Fruit fly (Drosophila melanogaster): ENCODE results near the gene CG17147.
A peak's percentile ranks its signal among the peaks of the same experiment; 100 is the strongest.

CG17147 gene

dm6 chr3L:20195875-20196274 lies 27.9 kb upstream of the CG17147 start (continued):
- TF ChIP-seq CG11093 (GFP tag; IDR thresholded peaks at IDR 0.05) (peak; percentile 58; the same call in 1 of the 3 replicates), CG10565 (GFP tag; optimal IDR thresholded peaks at IDR 0.05) (no peak), dysf (GFP tag; IDR thresholded peaks at IDR 0.05) (peak; percentile 75), h (optimal IDR thresholded peaks at IDR 0.05) (no peak), ERR (GFP tag; optimal IDR thresholded peaks at IDR 0.05) (no peak), eyg (GFP tag; optimal IDR thresholded peaks at IDR 0.05) (no peak), shn (GFP tag; optimal IDR thresholded peaks at IDR 0.05) (peak; percentile 30), bigmax (GFP tag; optimal IDR thresholded peaks at IDR 0.05) (no peak), zfh2 (GFP tag; optimal IDR thresholded peaks at IDR 0.05) (no peak), CG6765 (GFP tag; optimal IDR thresholded peaks at IDR 0.05) (no peak), CG2199 (GFP tag; IDR thresholded peaks at IDR 0.05) (no peak), E2f2 (GFP tag; IDR thresholded peaks at IDR 0.05) (peak; percentile 44; the same call in 1 of the 2 replicates), corto (GFP tag; optimal IDR thresholded peaks at IDR 0.05) (no peak), her (GFP tag; optimal IDR thresholded peaks at IDR 0.05) (peak; percentile 1), CG1647 (GFP tag; optimal IDR thresholded peaks at IDR 0.05) (peak; percentile 37), CG43689 (GFP tag; IDR thresholded peaks at IDR 0.05) (no peak), pros (GFP tag; optimal IDR thresholded peaks at IDR 0.05) (no peak), Optix (GFP tag; IDR thresholded peaks at IDR 0.05) (peak; percentile 78), Dad (GFP tag; optimal IDR thresholded peaks at IDR 0.05) (peak; percentile 39), Xbp1 (GFP tag; optimal IDR thresholded peaks at IDR 0.05) (peak; percentile 66), CG1602 (GFP tag; optimal IDR thresholded peaks at IDR 0.05) (peak; percentile 62), Myb (GFP tag; optimal IDR thresholded peaks at IDR 0.05) (peak; percentile 20), Vsx1 (GFP tag; optimal IDR thresholded peaks at IDR 0.05) (no peak), gem (tag; optimal IDR thresholded peaks at IDR 0.05) (peak; percentile 75), Scr (GFP tag; IDR thresholded peaks at IDR 0.05; ENCODE audit: partially characterized antibody) (no peak), Antp (GFP tag; optimal IDR thresholded peaks at IDR 0.05) (peak; percentile 76), CG12942 (GFP tag; optimal IDR thresholded peaks at IDR 0.05) (peak; percentile 26), BtbVII (GFP tag; optimal IDR thresholded peaks at IDR 0.05) (no peak), CG10462 (GFP tag; optimal IDR thresholded peaks at IDR 0.05) (peak; percentile 12), crp (GFP tag; optimal IDR thresholded peaks at IDR 0.05) (no peak), pum (GFP tag; optimal IDR thresholded peaks at IDR 0.05) (peak; percentile 61), CG9932 (GFP tag; IDR thresholded peaks at IDR 0.05) (no peak), Hsf (GFP tag; optimal IDR thresholded peaks at IDR 0.05) (peak; percentile 56), CG13624 (GFP tag; optimal IDR thresholded peaks at IDR 0.05) (peak; percentile 9), ranshi (GFP tag; IDR thresholded peaks at IDR 0.05) (peak; percentile 52), phol (tag; optimal IDR thresholded peaks at IDR 0.05) (peak; percentile 72), repo (GFP tag; optimal IDR thresholded peaks at IDR 0.05) (no peak), CG14860 (GFP tag; IDR thresholded peaks at IDR 0.05; ENCODE audit: partially characterized antibody) (no peak), CG13775 (GFP tag; optimal IDR thresholded peaks at IDR 0.05) (peak; percentile 16), NC2β (GFP tag; optimal IDR thresholded peaks at IDR 0.05) (peak; percentile 2), CG12744 (GFP tag; optimal IDR thresholded peaks at IDR 0.05) (no peak), CG17802 (tag; optimal IDR thresholded peaks at IDR 0.05) (peak; percentile 52), unpg (GFP tag; optimal IDR thresholded peaks at IDR 0.05) (peak; percentile 66), nmo (GFP tag; optimal IDR thresholded peaks at IDR 0.05) (peak; percentile 70), jing (GFP tag; optimal IDR thresholded peaks at IDR 0.05) (peak; percentile 46), CkIIα-i1 (GFP tag; IDR thresholded peaks at IDR 0.05) (no peak), CG7556 (GFP tag; optimal IDR thresholded peaks at IDR 0.05) (peak; percentile 29), CG10431 (GFP tag; optimal IDR thresholded peaks at IDR 0.05) (no peak), Fer2 (tag; optimal IDR thresholded peaks at IDR 0.05) (no peak), toy (GFP tag; IDR thresholded peaks at IDR 0.05) (no peak), CG10147 (GFP tag; optimal IDR thresholded peaks at IDR 0.05) (peak; percentile 12), Dref (GFP tag; IDR thresholded peaks at IDR 0.05) (no peak)

Measured in whole organism, embryonic.